Fruit fly (Drosophila melanogaster) whole organism, prepupa: ENCODE measurements around the gene CG17717.

Experiments used
- Blimp-1 ChIP-seq: fragments of 200-800 bp; sonication (Bioruptor generic); optimal IDR thresholded peaks from 3 replicates; lab custom pipeline; 2017; ENCODE audit warnings: missing biosample characterization, missing genetic modification characterization, mild to moderate bottlenecking, moderate library complexity, missing genetic modification reagents
- CG10631 ChIP-seq: fragments of 200-800 bp; sonication (Bioruptor generic); optimal IDR thresholded peaks from 2 replicates; lab custom pipeline; 2016; ENCODE audit warnings: missing biosample characterization, missing genetic modification characterization
- CG10669 ChIP-seq: fragments of 200-800 bp; sonication (Bioruptor generic); optimal IDR thresholded peaks from 3 replicates; lab custom pipeline; 2018; ENCODE audit warnings: missing biosample characterization, mild to moderate bottlenecking, missing genetic modification characterization, moderate library complexity
- CG15336 ChIP-seq: fragments of 200-800 bp; sonication (Bioruptor generic); IDR thresholded peaks from 2 replicates; pipeline ENCODE4 v1.3.6; 2022; ENCODE audit warnings: missing biosample characterization, missing genetic modification characterization
- CG1621 ChIP-seq: fragments of 200-800 bp; sonication (Bioruptor generic); optimal IDR thresholded peaks from 3 replicates; lab custom pipeline; 2018; ENCODE audit warnings: missing biosample characterization, mild to moderate bottlenecking, missing genetic modification characterization
- CG16779 ChIP-seq: fragments of 200-800 bp; sonication (Bioruptor generic); optimal IDR thresholded peaks from 3 replicates; lab custom pipeline; 2017; ENCODE audit warnings: missing biosample characterization, mild to moderate bottlenecking, missing genetic modification characterization
- CG3032 ChIP-seq: fragments of 200-800 bp; optimal IDR thresholded peaks from 2 replicates; lab custom pipeline; 2019; ENCODE audit warnings: missing biosample characterization, mild to moderate bottlenecking, missing genetic modification characterization, moderate library complexity
- CG31627 ChIP-seq: fragments of 200-800 bp; sonication (Bioruptor generic); optimal IDR thresholded peaks from 3 replicates; lab custom pipeline; 2016; ENCODE audit warnings: missing biosample characterization, missing genetic modification characterization
- CG32006 ChIP-seq: fragments of 200-800 bp; sonication (Bioruptor generic); optimal IDR thresholded peaks from 3 replicates; lab custom pipeline; 2017; ENCODE audit warnings: missing biosample characterization, mild to moderate bottlenecking, missing genetic modification characterization
- CG34406 ChIP-seq: fragments of 200-800 bp; sonication (Bioruptor generic); optimal IDR thresholded peaks from 3 replicates; lab custom pipeline; 2016; ENCODE audit warnings: missing biosample characterization, missing genetic modification characterization
- CG3919 ChIP-seq: fragments of 200-800 bp; sonication (Bioruptor generic); optimal IDR thresholded peaks from 3 replicates; lab custom pipeline; 2016; ENCODE audit warnings: missing biosample characterization, missing genetic modification characterization
- CG4318 ChIP-seq: fragments of 200-800 bp; sonication (Bioruptor generic); optimal IDR thresholded peaks from 3 replicates; lab custom pipeline; 2017; ENCODE audit warnings: missing biosample characterization, mild to moderate bottlenecking, missing genetic modification characterization
- CG6163 ChIP-seq: fragments of 200-800 bp; sonication (Bioruptor generic); IDR thresholded peaks from 3 replicates; pipeline ENCODE4 v1.3.6; 2022; ENCODE audit warnings: missing biosample characterization, missing genetic modification characterization
- CG6276 ChIP-seq: fragments of 200-800 bp; sonication (Bioruptor generic); optimal IDR thresholded peaks from 2 replicates; lab custom pipeline; 2017; ENCODE audit warnings: missing biosample characterization, mild to moderate bottlenecking, missing genetic modification characterization
- CG6792 ChIP-seq: fragments of 200-800 bp; sonication (Bioruptor generic); optimal IDR thresholded peaks from 3 replicates; lab custom pipeline; 2016; ENCODE audit warnings: missing biosample characterization, missing genetic modification characterization
- CG6808 ChIP-seq: fragments of 200-800 bp; sonication (Bioruptor generic); optimal IDR thresholded peaks from 3 replicates; lab custom pipeline; 2017; ENCODE audit warnings: missing biosample characterization, missing genetic modification characterization, mild to moderate bottlenecking, moderate library complexity, missing genetic modification reagents
- CG7368 ChIP-seq: fragments of 200-800 bp; sonication (Bioruptor generic); optimal IDR thresholded peaks from 3 replicates; lab custom pipeline; 2016; ENCODE audit warnings: missing biosample characterization, missing genetic modification characterization
- CG8319 ChIP-seq: fragments of 200-800 bp; sonication (Bioruptor generic); optimal IDR thresholded peaks from 3 replicates; lab custom pipeline; 2016; ENCODE audit warnings: missing biosample characterization, missing genetic modification characterization
- CG9139 ChIP-seq: fragments of 200-800 bp; sonication (Bioruptor generic); optimal IDR thresholded peaks from 3 replicates; lab custom pipeline; 2017; ENCODE audit warnings: missing biosample characterization, mild to moderate bottlenecking, missing genetic modification characterization
- Eip75B ChIP-seq: fragments of 200-800 bp; sonication (Bioruptor generic); optimal IDR thresholded peaks from 3 replicates; lab custom pipeline; 2016; ENCODE audit warnings: missing biosample characterization, missing genetic modification characterization
- Eip78C ChIP-seq: fragments of 200-800 bp; sonication (Bioruptor generic); peaks from one replicate; lab custom pipeline; 2016; ENCODE audit warnings: missing biosample characterization, missing genetic modification characterization
- Eip93F ChIP-seq: fragments of 200-800 bp; sonication (Bioruptor generic); optimal IDR thresholded peaks from 2 replicates; lab custom pipeline; 2016; ENCODE audit warnings: missing biosample characterization, mild to moderate bottlenecking, missing genetic modification characterization
- Ets21C ChIP-seq: fragments of 200-800 bp; sonication (Bioruptor generic); optimal IDR thresholded peaks from 3 replicates; lab custom pipeline; 2016; ENCODE audit warnings: missing biosample characterization, missing genetic modification characterization
- Gug ChIP-seq: fragments of 200-800 bp; sonication (Bioruptor generic); IDR thresholded peaks from 2 replicates; pipeline ENCODE4 v1.3.6; 2022; ENCODE audit warnings: missing biosample characterization, missing genetic modification characterization
- Hr38 ChIP-seq: sonication (Bioruptor generic); optimal IDR thresholded peaks from 2 replicates; lab custom pipeline; 2016; ENCODE audit warnings: missing biosample characterization, missing genetic modification characterization
- Hr39 ChIP-seq: fragments of 200-800 bp; sonication (Bioruptor generic); optimal IDR thresholded peaks from 2 replicates; lab custom pipeline; 2016; ENCODE audit warnings: missing biosample characterization, missing genetic modification characterization
- Met ChIP-seq: fragments of 200-800 bp; sonication (Bioruptor generic); optimal IDR thresholded peaks from 3 replicates; lab custom pipeline; 2016; ENCODE audit warnings: missing biosample characterization, missing genetic modification characterization
- OdsH ChIP-seq: fragments of 200-800 bp; sonication (Bioruptor generic); optimal IDR thresholded peaks from 3 replicates; lab custom pipeline; 2016; ENCODE audit warnings: missing biosample characterization, missing genetic modification characterization
- Smox ChIP-seq: fragments of 200-800 bp; sonication (Bioruptor generic); optimal IDR thresholded peaks from 3 replicates; lab custom pipeline; 2016; ENCODE audit warnings: missing biosample characterization, missing genetic modification characterization
- Sox102F ChIP-seq: fragments of 200-800 bp; sonication (Bioruptor generic); optimal IDR thresholded peaks from 2 replicates; lab custom pipeline; 2016; ENCODE audit warnings: missing biosample characterization, mild to moderate bottlenecking, missing genetic modification characterization
- achi ChIP-seq: fragments of 200-800 bp; sonication (Bioruptor generic); optimal IDR thresholded peaks from 3 replicates; lab custom pipeline; 2016; ENCODE audit warnings: missing biosample characterization, missing genetic modification characterization
- acj6 ChIP-seq: fragments of 200-800 bp; sonication (Bioruptor generic); optimal IDR thresholded peaks from 3 replicates; lab custom pipeline; 2016; ENCODE audit warnings: missing biosample characterization, missing genetic modification characterization
- cyc ChIP-seq: fragments of 200-800 bp; sonication (Bioruptor generic); optimal IDR thresholded peaks from 3 replicates; lab custom pipeline; 2016; ENCODE audit warnings: missing biosample characterization, missing genetic modification characterization
- dac ChIP-seq: fragments of 200-800 bp; sonication (Bioruptor generic); optimal IDR thresholded peaks from 2 replicates; lab custom pipeline; 2017; ENCODE audit warnings: missing biosample characterization, mild to moderate bottlenecking, missing genetic modification characterization
- dsx ChIP-seq: fragments of 200-800 bp; optimal IDR thresholded peaks from 3 replicates; lab custom pipeline; 2019; ENCODE audit warnings: missing biosample characterization, mild to moderate bottlenecking, missing genetic modification characterization, moderate library complexity; ENCODE audit not compliant: poor library complexity, severe bottlenecking
- eg ChIP-seq: fragments of 200-800 bp; sonication (Bioruptor generic); IDR thresholded peaks from 3 replicates; pipeline ENCODE4 v1.3.6; 2022; ENCODE audit warnings: missing biosample characterization, missing genetic modification characterization
- esn ChIP-seq: fragments of 200-800 bp; sonication (Bioruptor generic); optimal IDR thresholded peaks from 2 replicates; lab custom pipeline; 2016; ENCODE audit warnings: missing biosample characterization, mild to moderate bottlenecking, missing genetic modification characterization, moderate library complexity
- fd59A ChIP-seq: fragments of 200-800 bp; sonication (Bioruptor generic); optimal IDR thresholded peaks from 2 replicates; lab custom pipeline; 2017; ENCODE audit warnings: missing biosample characterization, mild to moderate bottlenecking, missing genetic modification characterization, missing genetic modification reagents
- fd85E ChIP-seq: fragments of 200-800 bp; sonication (Bioruptor generic); optimal IDR thresholded peaks from 3 replicates; lab custom pipeline; 2016; ENCODE audit warnings: missing biosample characterization, missing genetic modification characterization
- fkh ChIP-seq: fragments of 200-800 bp; sonication (Bioruptor generic); optimal IDR thresholded peaks from 3 replicates; lab custom pipeline; 2017; ENCODE audit warnings: missing biosample characterization, mild to moderate bottlenecking, missing genetic modification characterization, moderate library complexity
- net ChIP-seq: fragments of 200-800 bp; sonication (Bioruptor generic); optimal IDR thresholded peaks from 3 replicates; lab custom pipeline; 2016; ENCODE audit warnings: missing biosample characterization, missing genetic modification characterization
- salr ChIP-seq, 2 experiments: fragments of 200-800 bp; sonication (Bioruptor generic); optimal IDR thresholded peaks; 3 replicates each; lab custom pipeline; 2016 to 2018; ENCODE audit warnings: missing biosample characterization in 2 of 2, missing genetic modification characterization in 2 of 2, mild to moderate bottlenecking in 1 of 2
- spab ChIP-seq: fragments of 200-800 bp; sonication (Bioruptor generic); optimal IDR thresholded peaks from 2 replicates; lab custom pipeline; 2017; ENCODE audit warnings: missing biosample characterization, mild to moderate bottlenecking, missing genetic modification characterization, missing genetic modification reagents
- ss ChIP-seq, 2 experiments: fragments of 200-800 bp; sonication (Bioruptor generic); optimal IDR thresholded peaks; 2 replicates in 1 of 2; 3 replicates in 1 of 2; lab custom pipeline; 2017 to 2018; ENCODE audit warnings: mild to moderate bottlenecking in 2 of 2, missing biosample characterization in 2 of 2, missing genetic modification characterization in 2 of 2, moderate library complexity in 1 of 2
- svp ChIP-seq: fragments of 200-800 bp; sonication (Bioruptor generic); peaks from one replicate; lab custom pipeline; 2016; ENCODE audit warnings: missing biosample characterization, missing genetic modification characterization
- topi ChIP-seq: fragments of 200-800 bp; sonication (Bioruptor generic); optimal IDR thresholded peaks from 3 replicates; lab custom pipeline; 2016; ENCODE audit warnings: missing biosample characterization, missing genetic modification characterization
- vri ChIP-seq: fragments of 200-800 bp; sonication (Bioruptor generic); optimal IDR thresholded peaks from 3 replicates; lab custom pipeline; 2016; ENCODE audit warnings: missing biosample characterization, mild to moderate bottlenecking, missing genetic modification characterization

The CG17717 gene

DNA sequence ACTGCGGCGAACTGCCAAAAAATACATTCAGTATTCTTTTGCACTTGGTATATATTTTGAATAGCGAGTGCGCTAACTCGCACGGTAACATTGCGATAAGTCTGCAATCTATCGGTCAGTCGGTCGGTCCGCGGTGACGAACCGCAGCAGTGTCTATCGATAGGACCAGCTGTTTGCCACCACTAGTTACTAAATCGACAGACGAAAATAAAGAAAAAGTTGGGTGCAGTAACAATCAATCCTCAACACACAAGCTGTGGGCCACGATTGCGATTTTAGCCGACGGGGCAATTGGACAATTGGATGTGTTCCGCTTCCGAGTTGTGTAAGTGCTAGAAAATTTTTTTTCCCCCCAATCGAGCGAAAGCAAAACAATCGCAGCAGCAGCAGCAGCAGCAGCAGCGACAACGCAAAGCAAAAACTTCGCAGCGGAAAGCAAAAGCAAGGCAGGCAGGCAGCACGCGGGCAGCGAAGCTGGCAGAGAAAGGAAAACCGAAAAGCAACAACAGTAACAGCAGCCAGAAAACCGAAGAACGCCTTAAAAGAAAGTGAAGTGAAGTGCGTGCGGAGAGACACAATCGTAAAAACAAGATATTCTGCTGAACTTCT, 1.7 kb downstream of the CG17717 start, which contains the start of gene Pat1 (continued):
- TF ChIP-seq CG4318 (GFP tag; lab: Kevin White, UChicago) = no peak
- no peak for TF ChIP-seq net (GFP tag; lab: Kevin White, UChicago)
- peak; percentile 0 for TF ChIP-seq Sox102F (GFP tag; lab: Kevin White, UChicago)
- no peak for TF ChIP-seq spab
- TF ChIP-seq Hr38 (GFP tag; lab: Kevin White, UChicago) = no peak
- no peak for TF ChIP-seq vri (GFP tag; lab: Kevin White, UChicago)
- no peak for TF ChIP-seq dac
- no peak for TF ChIP-seq Gug (GFP tag; lab: Robert Waterston, UW)
- TF ChIP-seq CG6163 (GFP tag; lab: Robert Waterston, UW) = no peak
- no peak for TF ChIP-seq OdsH
- no peak for TF ChIP-seq dsx (GFP tag; lab: Kevin White, UChicago)
- TF ChIP-seq CG34406 = no peak
- TF ChIP-seq fd59A (GFP tag; lab: Kevin White, UChicago) = no peak
- TF ChIP-seq Ets21C (GFP tag; lab: Kevin White, UChicago) = no peak
- TF ChIP-seq esn (GFP tag; lab: Kevin White, UChicago) = peak; percentile 5
- no peak for TF ChIP-seq CG8319 (GFP tag; lab: Kevin White, UChicago)
- TF ChIP-seq CG3919 (GFP tag; lab: Kevin White, UChicago) = peak; percentile 40
- TF ChIP-seq ss (GFP tag; optimal IDR thresholded peaks at IDR 0.05; lab: Kevin White, UChicago) = peak in 1 of 2 experiments; percentile 43
- no peak for TF ChIP-seq acj6 (GFP tag; lab: Kevin White, UChicago)

DNA sequence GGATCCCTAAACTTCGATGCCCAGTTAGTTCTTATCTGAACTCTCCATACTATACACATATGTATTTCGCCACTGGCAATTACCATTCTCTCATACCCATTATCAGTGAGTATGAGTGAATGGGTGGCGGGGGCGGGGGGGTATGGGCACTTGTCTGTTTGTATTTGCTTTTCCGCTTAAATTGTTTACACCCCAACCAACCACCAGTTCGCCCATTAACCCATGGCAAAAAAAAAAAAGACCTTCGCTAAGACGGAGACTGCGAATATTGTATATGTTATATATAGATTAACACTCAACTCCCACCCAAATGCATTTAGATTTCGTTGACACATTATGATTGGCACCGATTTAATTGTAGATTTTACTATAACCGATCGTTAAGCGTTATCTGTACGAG, 3.0 kb downstream of the CG17717 start:
- TF ChIP-seq CG15336 (GFP tag; lab: Robert Waterston, UW) (no peak), Hr39 (GFP tag; lab: Kevin White, UChicago) (no peak), svp (peak; percentile 76), CG6276 (no peak), CG7368 (GFP tag; lab: Kevin White, UChicago) (peak; percentile 7), cyc (GFP tag; lab: Kevin White, UChicago) (no peak), eg (GFP tag; lab: Robert Waterston, UW) (no peak), CG16779 (tag; lab: Kevin White, UChicago) (no peak), Blimp-1 (GFP tag; lab: Kevin White, UChicago) (no peak), vri (GFP tag; lab: Kevin White, UChicago) (no peak), net (GFP tag; lab: Kevin White, UChicago) (no peak), acj6 (GFP tag; lab: Kevin White, UChicago) (no peak), CG9139 (no peak), CG31627 (GFP tag; lab: Kevin White, UChicago) (no peak), Eip78C (peak; percentile 87), OdsH (no peak), Smox (GFP tag; lab: Kevin White, UChicago) (no peak), CG6792 (GFP tag; lab: Kevin White, UChicago) (peak; percentile 9), achi (GFP tag; lab: Kevin White, UChicago) (no peak), Eip75B (peak; percentile 19), salr (GFP tag; optimal IDR thresholded peaks at IDR 0.05; lab: Kevin White, UChicago) (peak in 1 of 2 experiments; percentile 4), fkh (GFP tag; lab: Kevin White, UChicago) (peak; percentile 83), CG34406 (peak; percentile 39), CG8319 (GFP tag; lab: Kevin White, UChicago) (no peak), CG32006 (GFP tag; lab: Kevin White, UChicago) (no peak), CG6163 (GFP tag; lab: Robert Waterston, UW) (peak; percentile 51; the same call in 1 of the 3 replicates), Ets21C (GFP tag; lab: Kevin White, UChicago) (no peak), fd85E (GFP tag; lab: Kevin White, UChicago) (no peak), CG10669 (no peak), Eip93F (GFP tag; lab: Kevin White, UChicago) (no peak), CG3919 (GFP tag; lab: Kevin White, UChicago) (no peak), fd59A (GFP tag; lab: Kevin White, UChicago) (no peak), topi (no peak), CG3032 (no peak), spab (no peak), Met (no peak), esn (GFP tag; lab: Kevin White, UChicago) (no peak), ss (GFP tag; optimal IDR thresholded peaks at IDR 0.05; lab: Kevin White, UChicago) (peak; percentile 18 to 60), dac (no peak), Sox102F (GFP tag; lab: Kevin White, UChicago) (no peak), CG1621 (tag; lab: Kevin White, UChicago) (no peak), CG10631 (GFP tag; lab: Kevin White, UChicago) (no peak), CG6808 (peak; percentile 24)
